Worm (Caenorhabditis elegans) whole organism, late embryonic: ENCODE results near the gene C03E10.1.

Experiments
- C08G9.2 ChIP-seq: sonication (generic microtip); optimal IDR thresholded peaks from 2 replicates; lab custom pipeline; 2016; ENCODE audit warnings: mild to moderate bottlenecking, missing genetic modification characterization, moderate library complexity, missing compliant biosample characterization
- C38D4.7 ChIP-seq: fragments of 200-800 bp; sonication (Bioruptor generic); optimal IDR thresholded peaks from 2 replicates; lab custom pipeline; 2018; ENCODE audit warnings: mild to moderate bottlenecking, missing genetic modification characterization, moderate library complexity, missing compliant biosample characterization
- F13H6.1 ChIP-seq: sonication (generic microtip); optimal IDR thresholded peaks from 2 replicates; lab custom pipeline; 2016; ENCODE audit warnings: missing genetic modification characterization, missing compliant biosample characterization
- K09A11.1 ChIP-seq: sonication (generic microtip); optimal IDR thresholded peaks from 2 replicates; lab custom pipeline; 2017; ENCODE audit warnings: antibody characterized with exemption, mild to moderate bottlenecking, missing genetic modification characterization, missing compliant biosample characterization; ENCODE audit not compliant: insufficient read depth
- T23F11.4 ChIP-seq: fragments of 200-800 bp; sonication (Bioruptor generic); optimal IDR thresholded peaks from 2 replicates; lab custom pipeline; 2018; ENCODE audit warnings: mild to moderate bottlenecking, missing genetic modification characterization, missing compliant biosample characterization
- ceh-18 ChIP-seq: sonication (generic microtip); optimal IDR thresholded peaks from 2 replicates; lab custom pipeline; 2016; ENCODE audit warnings: missing genetic modification characterization, missing compliant biosample characterization
- ceh-22 ChIP-seq: sonication (generic microtip); optimal IDR thresholded peaks from 2 replicates; lab custom pipeline; 2017; ENCODE audit warnings: missing biosample characterization, missing genetic modification characterization
- ceh-30 ChIP-seq: fragments of 150-350 bp; optimal IDR thresholded peaks from 2 replicates; lab custom pipeline; 2014; ENCODE audit warnings: missing biosample characterization, missing genetic modification characterization
- ceh-31 ChIP-seq: sonication (generic microtip); optimal IDR thresholded peaks from 2 replicates; lab custom pipeline; 2016; ENCODE audit warnings: missing genetic modification characterization, missing compliant biosample characterization
- ceh-34 ChIP-seq: sonication (generic microtip); optimal IDR thresholded peaks from 2 replicates; lab custom pipeline; 2016; ENCODE audit warnings: mild to moderate bottlenecking, missing genetic modification characterization, missing compliant biosample characterization
- ceh-48 ChIP-seq: sonication (generic microtip); optimal IDR thresholded peaks from 2 replicates; lab custom pipeline; 2016; ENCODE audit warnings: missing genetic modification characterization, inconsistent platforms, missing compliant biosample characterization
- ceh-9 ChIP-seq: sonication (generic microtip); optimal IDR thresholded peaks from 2 replicates; lab custom pipeline; 2016; ENCODE audit warnings: mild to moderate bottlenecking, missing genetic modification characterization, inconsistent platforms, missing compliant biosample characterization
- che-1 ChIP-seq: sonication (generic microtip); optimal IDR thresholded peaks from 2 replicates; lab custom pipeline; 2016; ENCODE audit warnings: mild to moderate bottlenecking, missing genetic modification characterization, missing compliant biosample characterization
- dmd-4 ChIP-seq: sonication (generic microtip); optimal IDR thresholded peaks from 2 replicates; lab custom pipeline; 2016; ENCODE audit warnings: borderline replicate concordance, missing genetic modification characterization, missing compliant biosample characterization
- dve-1 ChIP-seq: sonication (generic microtip); optimal IDR thresholded peaks from 2 replicates; lab custom pipeline; 2017; ENCODE audit warnings: antibody characterized with exemption, mild to moderate bottlenecking, missing genetic modification characterization, missing compliant biosample characterization
- elt-4 ChIP-seq: sonication (generic microtip); optimal IDR thresholded peaks from 2 replicates; lab custom pipeline; 2016; ENCODE audit warnings: missing genetic modification characterization, missing compliant biosample characterization
- fax-1 ChIP-seq: sonication (generic microtip); optimal IDR thresholded peaks from 2 replicates; lab custom pipeline; 2016; ENCODE audit warnings: missing genotype, missing genetic modification characterization, missing compliant biosample characterization
- hlh-30 ChIP-seq: sonication (generic microtip); optimal IDR thresholded peaks from 2 replicates; lab custom pipeline; 2017; ENCODE audit warnings: antibody characterized with exemption, missing genetic modification characterization, missing compliant biosample characterization; ENCODE audit not compliant: insufficient read depth
- hlh-6 ChIP-seq: sonication (generic microtip); optimal IDR thresholded peaks from 2 replicates; lab custom pipeline; 2016; ENCODE audit warnings: missing genotype, missing genetic modification characterization, missing compliant biosample characterization
- madf-2 ChIP-seq: sonication (generic microtip); optimal IDR thresholded peaks from 2 replicates; lab custom pipeline; 2017; ENCODE audit warnings: missing genetic modification characterization, missing compliant biosample characterization
- nfya-1 ChIP-seq: sonication (generic microtip); optimal IDR thresholded peaks from 2 replicates; lab custom pipeline; 2017; ENCODE audit warnings: missing genetic modification characterization, mild to moderate bottlenecking, missing compliant biosample characterization, antibody characterized with exemption, moderate library complexity
- pag-3 ChIP-seq: sonication (generic microtip); optimal IDR thresholded peaks from 2 replicates; lab custom pipeline; 2016; ENCODE audit warnings: missing compliant biosample characterization, missing genetic modification characterization, borderline replicate concordance
- pat-9 ChIP-seq: fragments of 200-800 bp; sonication (Bioruptor generic); optimal IDR thresholded peaks from 2 replicates; lab custom pipeline; 2018; ENCODE audit warnings: mild to moderate bottlenecking, missing genetic modification characterization, moderate library complexity, missing compliant biosample characterization
- pax-1 ChIP-seq: fragments of 150-350 bp; optimal IDR thresholded peaks from 2 replicates; lab custom pipeline; 2014; ENCODE audit warnings: missing biosample characterization, missing genetic modification characterization
- pha-2 ChIP-seq: sonication (generic microtip); optimal IDR thresholded peaks from 2 replicates; lab custom pipeline; 2017; ENCODE audit warnings: mild to moderate bottlenecking, missing genetic modification characterization, missing compliant biosample characterization
- pha-4 ChIP-seq: fragments of 150-350 bp; optimal IDR thresholded peaks from 2 replicates; lab custom pipeline; 2018; ENCODE audit warnings: missing biosample characterization, missing genetic modification reagents, missing genetic modification characterization
- pqm-1 ChIP-seq: sonication (generic microtip); optimal IDR thresholded peaks from 2 replicates; lab custom pipeline; 2016; ENCODE audit warnings: missing genetic modification characterization, missing compliant biosample characterization
- ref-2 ChIP-seq: sonication (generic microtip); optimal IDR thresholded peaks from 2 replicates; lab custom pipeline; 2016; ENCODE audit warnings: missing genetic modification characterization, missing compliant biosample characterization
- sox-2 ChIP-seq: fragments of 200-800 bp; sonication (Bioruptor generic); IDR thresholded peaks from 2 replicates; pipeline ENCODE4 v1.3.6; 2022; ENCODE audit warnings: missing genetic modification reagents, missing genetic modification characterization, missing compliant biosample characterization
- syd-9 ChIP-seq: sonication (generic microtip); optimal IDR thresholded peaks from 2 replicates; lab custom pipeline; 2016; ENCODE audit warnings: mild to moderate bottlenecking, missing genetic modification characterization, moderate library complexity, missing compliant biosample characterization
- ttx-3 ChIP-seq: sonication (generic microtip); optimal IDR thresholded peaks from 2 replicates; lab custom pipeline; 2016; ENCODE audit warnings: missing genetic modification reagents, missing genetic modification characterization, missing compliant biosample characterization
- unc-3 ChIP-seq, 2 experiments: fragments of 200-800 bp in 1 of 2; sonication (Bioruptor generic) in 1 of 2; sonication (generic microtip) in 1 of 2; conservative IDR thresholded peaks in 1 of 2; optimal IDR thresholded peaks in 1 of 2; 2 replicates each; pipeline versions ENCODE4 v1.3.6 to Lab custom; 2016 to 2022; ENCODE audit warnings: missing compliant biosample characterization in 2 of 2, missing genetic modification characterization in 2 of 2, missing genetic modification reagents in 1 of 2
- unc-42 ChIP-seq: sonication (generic microtip); optimal IDR thresholded peaks from 2 replicates; lab custom pipeline; 2016; ENCODE audit warnings: missing genotype, missing genetic modification characterization, missing compliant biosample characterization
- unc-55 ChIP-seq: sonication (generic microtip); optimal IDR thresholded peaks from 2 replicates; lab custom pipeline; 2017; ENCODE audit warnings: missing biosample characterization, missing genetic modification reagents, missing genetic modification characterization
- zip-5 ChIP-seq: sonication (generic microtip); optimal IDR thresholded peaks from 2 replicates; lab custom pipeline; 2016; ENCODE audit warnings: missing genetic modification characterization, missing compliant biosample characterization
- ztf-16 ChIP-seq: sonication (generic microtip); optimal IDR thresholded peaks from 2 replicates; lab custom pipeline; 2017; ENCODE audit warnings: missing genetic modification characterization, missing compliant biosample characterization

The C03E10.1 gene

DNA sequence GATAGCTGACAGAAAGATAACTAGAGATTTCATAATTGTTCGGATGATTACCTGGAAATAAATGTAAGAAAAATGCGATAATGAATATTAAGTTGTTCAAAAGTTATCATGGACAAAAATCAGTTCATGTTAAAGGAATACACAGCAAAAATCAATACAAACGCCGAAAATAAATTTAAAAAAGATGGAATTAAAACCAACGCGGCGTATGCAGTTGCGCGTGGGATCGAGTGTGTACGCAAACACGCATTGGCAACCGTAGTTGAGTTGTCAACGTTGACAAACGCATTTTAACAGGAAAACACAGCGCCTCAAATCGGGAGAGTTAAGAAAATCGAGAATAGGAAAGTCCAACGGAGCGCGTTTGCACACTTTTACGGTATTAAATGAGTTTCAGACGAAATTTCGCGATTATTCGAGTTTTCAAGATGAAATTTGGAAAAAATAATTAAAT is 36.0 kb downstream of the C03E10.1 start, which contains the start of gene tmed-10:
Gene tmed-10, minus strand, starts transcription at position 51 of the 454 bp plus-strand sequence.
- TF ChIP-seq ceh-18 (tag; lab: Kevin White, UChicago) (peak; percentile 1), nfya-1 (tag; lab: Kevin White, UChicago) (peak; percentile 54), sox-2 (GFP tag; lab: Robert Waterston, UW) (no peak), K09A11.1 (tag; lab: Kevin White, UChicago) (no peak), ztf-16 (no peak), unc-55 (peak; percentile 31), ceh-31 (tag; lab: Kevin White, UChicago) (peak; percentile 42), unc-42 (tag; lab: Kevin White, UChicago) (peak; percentile 48), ceh-9 (tag; lab: Kevin White, UChicago) (no peak)

DNA sequence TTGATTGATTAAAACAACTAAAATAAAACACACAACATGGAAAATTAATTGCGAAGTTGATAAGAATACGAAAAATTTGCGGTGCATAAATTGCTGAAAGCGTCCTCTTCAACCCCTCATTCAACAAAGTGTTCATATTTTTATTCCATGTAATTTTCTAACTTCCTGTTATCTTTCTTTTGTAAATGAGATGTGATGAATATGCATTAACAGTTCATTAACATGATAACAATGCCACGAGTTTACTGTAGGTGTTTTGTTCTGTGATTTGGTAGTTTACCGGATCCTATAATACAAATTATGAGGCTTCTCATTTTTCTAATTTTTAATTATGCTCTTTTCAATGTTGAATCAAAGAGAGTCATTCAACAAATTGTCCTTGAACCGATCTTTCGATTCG is 38.1 kb downstream of the C03E10.1 start, which contains the start of gene F47G9.6:
Gene F47G9.6, plus strand, starts transcription at position 301 of the 400 bp plus-strand sequence.
- TF ChIP-seq che-1 (tag; lab: Kevin White, UChicago) (no peak), C38D4.7 (GFP tag; lab: Kevin White, UChicago) (no peak), ref-2 (no peak), sox-2 (GFP tag; lab: Robert Waterston, UW) (no peak), syd-9 (tag; lab: Kevin White, UChicago) (no peak), F13H6.1 (tag; lab: Kevin White, UChicago) (no peak), zip-5 (tag; lab: Kevin White, UChicago) (no peak), ceh-22 (tag; lab: Kevin White, UChicago) (no peak), pat-9 (tag; lab: Kevin White, UChicago) (no peak), ttx-3 (tag; lab: Kevin White, UChicago) (no peak), ceh-18 (tag; lab: Kevin White, UChicago) (no peak)

DNA sequence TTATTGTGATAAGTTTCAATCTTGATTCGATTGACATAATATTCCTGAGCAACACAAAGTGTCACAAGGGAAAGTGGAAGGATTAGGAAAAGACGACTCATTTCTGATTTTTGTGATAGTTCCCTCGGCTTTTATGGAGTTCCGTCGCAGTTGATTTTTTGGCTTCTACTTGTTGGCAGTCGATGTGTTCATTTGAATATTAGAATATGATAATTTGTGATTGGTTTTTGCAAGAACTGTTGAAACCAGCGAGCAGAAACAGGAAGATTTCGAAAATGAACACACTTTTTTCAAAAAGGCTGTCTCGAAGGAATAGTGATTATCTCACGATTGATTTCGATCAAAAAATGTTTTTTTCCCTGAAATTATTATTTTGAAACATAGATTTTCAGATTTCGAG is 43.2 kb downstream of the C03E10.1 start, which contains the start of gene T02E9.6:
Gene T02E9.6, minus strand, starts transcription at position 101 of the 400 bp plus-strand sequence.
- TF ChIP-seq ceh-9 (tag; lab: Kevin White, UChicago) (no peak), pag-3 (no peak), pax-1 (tag; lab: Kevin White, UChicago) (no peak), che-1 (tag; lab: Kevin White, UChicago) (no peak), unc-3 (GFP tag; conservative IDR thresholded peaks at IDR 0.05; lab: Robert Waterston, UW) (no peak), unc-3 (tag; optimal IDR thresholded peaks at IDR 0.05; lab: Kevin White, UChicago) (no peak), fax-1 (tag; lab: Kevin White, UChicago) (no peak), ceh-48 (no peak), hlh-6 (tag; lab: Kevin White, UChicago) (no peak), elt-4 (tag; lab: Kevin White, UChicago) (no peak), unc-42 (tag; lab: Kevin White, UChicago) (no peak), hlh-30 (tag; lab: Kevin White, UChicago) (no peak), ref-2 (no peak)

DNA sequence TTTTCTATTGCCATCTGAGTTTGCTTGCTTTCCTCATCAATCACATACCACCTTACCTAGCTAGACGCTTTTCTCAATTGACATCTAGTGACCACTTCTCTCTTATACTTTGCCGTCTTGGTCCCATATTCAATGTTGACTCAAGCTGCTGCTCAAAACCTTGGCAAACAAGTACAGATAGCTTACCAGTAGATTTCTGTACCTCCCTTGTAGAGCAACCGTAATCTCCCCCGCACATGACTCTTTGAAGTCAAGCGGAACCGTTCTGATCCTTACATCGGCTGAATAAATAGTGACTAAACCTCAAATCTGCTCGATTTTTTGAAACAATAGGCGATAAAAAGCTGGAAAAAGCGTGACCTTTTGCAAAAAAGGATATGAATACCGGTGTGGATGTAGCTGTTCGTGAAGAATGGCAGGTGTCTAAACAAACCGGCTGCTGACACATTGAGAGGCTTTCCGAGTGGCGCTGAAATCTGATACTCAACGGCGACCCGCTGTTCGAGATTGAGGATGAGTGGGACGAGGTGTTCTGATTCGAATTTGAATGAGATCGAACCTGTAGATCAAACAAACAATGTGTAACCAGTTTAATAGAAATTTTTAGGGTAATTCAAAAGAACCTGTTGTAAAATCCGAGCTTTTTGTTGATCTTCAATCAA is 44.9 kb downstream of the C03E10.1 start:
- TF ChIP-seq C08G9.2 (no peak), ceh-48 (no peak), che-1 (tag; lab: Kevin White, UChicago) (no peak), dve-1 (no peak), pha-4 (tag; lab: Kevin White, UChicago) (no peak), ttx-3 (tag; lab: Kevin White, UChicago) (no peak), ceh-34 (peak; percentile 97), madf-2 (tag; lab: Kevin White, UChicago) (no peak), pax-1 (tag; lab: Kevin White, UChicago) (peak; percentile 95), F13H6.1 (tag; lab: Kevin White, UChicago) (no peak), pqm-1 (tag; lab: Kevin White, UChicago) (no peak), ceh-30 (tag; lab: Kevin White, UChicago) (no peak), zip-5 (tag; lab: Kevin White, UChicago) (no peak), pha-2 (peak; percentile 5), ceh-18 (tag; lab: Kevin White, UChicago) (no peak), hlh-6 (tag; lab: Kevin White, UChicago) (no peak), ceh-22 (tag; lab: Kevin White, UChicago) (no peak), T23F11.4 (no peak), ceh-31 (tag; lab: Kevin White, UChicago) (no peak), dmd-4 (tag; lab: Kevin White, UChicago) (no peak)
